3 worm cellular contexts compared by ENCODE assay signal in genomic region chrV:2327124-2327523, ce11.
TF ChIP-seq lines count a peak whose summit lies in the region.

No protein-coding gene starts in this region.

TF ChIP-seq in whole organism, L1 larva, 84 proteins besides CTCF, POLR2A, EP300 and RAD21 (continued from another document):
- TF ChIP-seq nhr-85 (tag; lab: Kevin White, UChicago), result no peak
- TF ChIP-seq efl-1 (optimal IDR thresholded peaks at IDR 0.05; lab: Kevin White, UChicago), result no peak
- TF ChIP-seq efl-1 (GFP tag; optimal IDR thresholded peaks at IDR 0.05 in 1 of 2; lab: Kevin White, UChicago), result peak in 1 of 2 experiments; percentile 64
- no peak for TF ChIP-seq jun-1 (tag; optimal IDR thresholded peaks at IDR 0.05; lab: Kevin White, UChicago)
- no peak for TF ChIP-seq sox-4 (tag; optimal IDR thresholded peaks at IDR 0.05; lab: Kevin White, UChicago)
- no peak for TF ChIP-seq zip-4 (GFP tag; optimal IDR thresholded peaks at IDR 0.05; lab: Kevin White, UChicago)

TF ChIP-seq in whole organism, L3 larva, 47 proteins besides CTCF, POLR2A, EP300 and RAD21 (continued from another document):
- no peak for TF ChIP-seq ama-1 (optimal IDR thresholded peaks at IDR 0.05; lab: Kevin White, UChicago)
- no peak for TF ChIP-seq lsy-12 (tag; optimal IDR thresholded peaks at IDR 0.05; lab: Kevin White, UChicago)
- TF ChIP-seq ceh-28 (tag; optimal IDR thresholded peaks at IDR 0.05; lab: Kevin White, UChicago), result no peak
- TF ChIP-seq nhr-11 (tag; optimal IDR thresholded peaks at IDR 0.05; lab: Kevin White, UChicago), result no peak
- no peak for TF ChIP-seq mml-1 (tag; optimal IDR thresholded peaks at IDR 0.05; lab: Kevin White, UChicago)
- TF ChIP-seq pqm-1 (tag; optimal IDR thresholded peaks at IDR 0.05; lab: Kevin White, UChicago), result peak; percentile 99
- peak; percentile 58 for TF ChIP-seq jun-1 (tag; optimal IDR thresholded peaks at IDR 0.05; lab: Kevin White, UChicago)
- no peak for TF ChIP-seq nhr-67 (tag; optimal IDR thresholded peaks at IDR 0.05; lab: Kevin White, UChicago)
- no peak for TF ChIP-seq mdl-1 (tag; optimal IDR thresholded peaks at IDR 0.05; lab: Kevin White, UChicago)
- no peak for TF ChIP-seq nhr-23 (tag; optimal IDR thresholded peaks at IDR 0.05; lab: Kevin White, UChicago)
- no peak for TF ChIP-seq R02D3.7 (tag; optimal IDR thresholded peaks at IDR 0.05; lab: Kevin White, UChicago)

TF ChIP-seq in whole organism, L4 larva, 104 proteins besides CTCF, POLR2A, EP300 and RAD21 (continued from another document):
- peak; percentile 66 for TF ChIP-seq hlh-11 (tag; optimal IDR thresholded peaks at IDR 0.05; lab: Kevin White, UChicago)
- TF ChIP-seq pqm-1 (tag; optimal IDR thresholded peaks at IDR 0.05; lab: Kevin White, UChicago), result peak; percentile 56
- peak; percentile 68 for TF ChIP-seq nhr-102 (tag; optimal IDR thresholded peaks at IDR 0.05; lab: Kevin White, UChicago)
- TF ChIP-seq tra-1 (GFP tag; IDR thresholded peaks at IDR 0.05; lab: Robert Waterston, UW), result peak; percentile 53; the same call in 1 of the 2 replicates
